Fruit fly (Drosophila melanogaster) ovary, adult (tissue): ENCODE results near the gene CG4733.

Source experiments
- CG17801 ChIP-seq: fragments of 200-800 bp; optimal IDR thresholded peaks from 2 replicates; lab custom pipeline; 2019; ENCODE audit warnings: missing biosample characterization, mild to moderate bottlenecking, missing genetic modification characterization, moderate library complexity; ENCODE audit not compliant: partially characterized antibody

CG4733 gene

dm6 chr3R:19877427-19878076 lies 12.9 kb upstream of the CG4733 start, which contains the start of the genes CG17186 and Arc42:
Gene CG17186, minus strand, starts transcription at chr3R:19877514.
Gene Arc42, plus strand, starts transcription at chr3R:19877737.
- TF ChIP-seq CG17801 (GFP tag; lab: Kevin White, UChicago): peak; percentile 33

dm6 chr3R:19879470-19880052 lies 10.9 kb upstream of the CG4733 start, which contains the start of gene Ask1:
Gene Ask1, plus strand, starts transcription at chr3R:19879719.
- TF ChIP-seq CG17801 (GFP tag; lab: Kevin White, UChicago): no peak

dm6 chr3R:19880431-19880939 lies 10.0 kb upstream of the CG4733 start:
- peak; percentile 84 for TF ChIP-seq CG17801 (GFP tag; lab: Kevin White, UChicago)

- TF ChIP-seq CG17801 (GFP tag; lab: Kevin White, UChicago): no peak
These were observed 2.2 kb upstream of the CG4733 start, which contains the start of gene ninaE for dm6 chr3R:19888156-19888784. Gene ninaE, minus strand, starts transcription at chr3R:19888206.

- no peak for TF ChIP-seq CG17801 (GFP tag; lab: Kevin White, UChicago)
These were observed 794 bp upstream of the CG4733 start for dm6 chr3R:19889603-19890187.

dm6 chr3R:19891363-19891762 lies 874 bp downstream of the CG4733 start:
- no peak for TF ChIP-seq CG17801 (GFP tag; lab: Kevin White, UChicago)

dm6 chr3R:19892046-19892445 lies 1.6 kb downstream of the CG4733 start:
- TF ChIP-seq CG17801 (GFP tag; lab: Kevin White, UChicago): peak; percentile 16

dm6 chr3R:19895305-19895704 lies 4.8 kb downstream of the CG4733 start:
- no peak for TF ChIP-seq CG17801 (GFP tag; lab: Kevin White, UChicago)

dm6 chr3R:19901742-19902141 lies 11.3 kb downstream of the CG4733 start:
- TF ChIP-seq CG17801 (GFP tag; lab: Kevin White, UChicago): no peak

dm6 chr3R:19902328-19902727 lies 11.8 kb downstream of the CG4733 start:
- no peak for TF ChIP-seq CG17801 (GFP tag; lab: Kevin White, UChicago)

dm6 chr3R:19902926-19903739 lies 12.6 kb downstream of the CG4733 start, which contains the start of gene ClpX:
Gene ClpX, minus strand, starts transcription at chr3R:19903689.
- peak; percentile 54 for TF ChIP-seq CG17801 (GFP tag; lab: Kevin White, UChicago)

- peak; percentile 72 for TF ChIP-seq CG17801 (GFP tag; lab: Kevin White, UChicago)
These were observed 14.4 kb downstream of the CG4733 start, which contains the start of the genes Surf6 and RhoGAP92B for dm6 chr3R:19904865-19905373. Gene Surf6, minus strand, starts transcription at chr3R:19904868. Gene RhoGAP92B, plus strand, starts transcription at chr3R:19905164.

- TF ChIP-seq CG17801 (GFP tag; lab: Kevin White, UChicago): peak; percentile 47
These were observed 15.5 kb downstream of the CG4733 start for dm6 chr3R:19905932-19906439.
